Worm (Caenorhabditis elegans) whole organism, L4 larva: Measurements from ENCODE around the gene M110.7.

Source experiments
- F44E2.7 ChIP-seq: fragments of 200-800 bp; sonication (Bioruptor generic); IDR thresholded peaks from 2 replicates; pipeline ENCODE4 v2.1.2; 2022; ENCODE audit warnings: missing genetic modification characterization, missing compliant biosample characterization
- T20F7.1 ChIP-seq: fragments of 200-800 bp; sonication (Bioruptor generic); optimal IDR thresholded peaks from 2 replicates; lab custom pipeline; 2018; ENCODE audit warnings: mild to moderate bottlenecking, missing genetic modification characterization, missing compliant biosample characterization
- T26A8.4 ChIP-seq: fragments of 200-800 bp; sonication (Bioruptor generic); IDR thresholded peaks from 2 replicates; pipeline ENCODE4 v1.3.6; 2022; ENCODE audit warnings: missing genetic modification characterization, missing compliant biosample characterization
- aha-1 ChIP-seq: fragments of 150-350 bp; peaks from one replicate; lab custom pipeline; 2014; ENCODE audit warnings: missing biosample characterization, missing genetic modification characterization
- arid-1 ChIP-seq: fragments of 200-800 bp; sonication (Bioruptor generic); conservative IDR thresholded peaks from 2 replicates; pipeline ENCODE4 v1.3.6; 2022; ENCODE audit warnings: missing genetic modification reagents, missing genetic modification characterization, missing compliant biosample characterization
- ceh-44 ChIP-seq: fragments of 200-800 bp; sonication (Bioruptor generic); IDR thresholded peaks from 2 replicates; pipeline ENCODE4 v1.3.6; 2022; ENCODE audit warnings: missing genetic modification reagents, missing genetic modification characterization, missing compliant biosample characterization
- ceh-82 ChIP-seq: sonication (generic microtip); optimal IDR thresholded peaks from 2 replicates; lab custom pipeline; 2017; ENCODE audit warnings: missing biosample characterization, missing genetic modification characterization
- daf-16 ChIP-seq, 3 experiments: sonication (generic microtip); optimal IDR thresholded peaks; 2 replicates each; lab custom pipeline; 2016 to 2017; ENCODE audit warnings: missing genetic modification characterization in 3 of 3, missing genetic modification reagents in 3 of 3, mild to moderate bottlenecking in 2 of 3, missing compliant biosample characterization in 2 of 3, missing biosample characterization in 1 of 3, moderate library complexity in 1 of 3
- daf-19 ChIP-seq: fragments of 200-800 bp; sonication (Bioruptor generic); conservative IDR thresholded peaks from 2 replicates; pipeline ENCODE4 v1.3.6; 2022; ENCODE audit warnings: missing genetic modification characterization, missing compliant biosample characterization
- daf-8 ChIP-seq: fragments of 200-800 bp; sonication (Bioruptor generic); IDR thresholded peaks from 2 replicates; pipeline ENCODE4 v1.3.6; 2022; ENCODE audit warnings: missing genetic modification characterization, missing compliant biosample characterization
- dmd-6 ChIP-seq: fragments of 200-800 bp; sonication (Bioruptor generic); IDR thresholded peaks from 2 replicates; pipeline ENCODE4 v1.3.6; 2022; ENCODE audit warnings: missing genetic modification reagents, missing genetic modification characterization, missing compliant biosample characterization
- dmd-8 ChIP-seq: fragments of 200-800 bp; sonication (Bioruptor generic); IDR thresholded peaks from 2 replicates; pipeline ENCODE4 v1.3.6; 2022; ENCODE audit warnings: missing genetic modification characterization, missing compliant biosample characterization
- dmd-9 ChIP-seq: fragments of 200-800 bp; sonication (Bioruptor generic); IDR thresholded peaks from 2 replicates; pipeline ENCODE4 v1.3.6; 2022; ENCODE audit warnings: missing genetic modification reagents, missing genetic modification characterization, missing compliant biosample characterization
- dve-1 ChIP-seq: sonication (generic microtip); optimal IDR thresholded peaks from 2 replicates; lab custom pipeline; 2017; ENCODE audit warnings: antibody characterized with exemption, mild to moderate bottlenecking, missing genetic modification characterization, missing compliant biosample characterization; ENCODE audit not compliant: insufficient read depth
- egl-27 ChIP-seq: sonication (generic microtip); optimal IDR thresholded peaks from 3 replicates; lab custom pipeline; 2017; ENCODE audit warnings: missing biosample characterization, missing genetic modification reagents, missing genetic modification characterization
- fkh-10 ChIP-seq: fragments of 150-350 bp; optimal IDR thresholded peaks from 2 replicates; lab custom pipeline; 2014; ENCODE audit warnings: missing biosample characterization, missing genetic modification reagents, missing genetic modification characterization
- gei-8 ChIP-seq: fragments of 200-800 bp; sonication (Bioruptor generic); optimal IDR thresholded peaks from 2 replicates; lab custom pipeline; 2018; ENCODE audit warnings: mild to moderate bottlenecking, missing genetic modification characterization, missing compliant biosample characterization
- hlh-11 ChIP-seq: fragments of 200-800 bp; sonication (Bioruptor generic); optimal IDR thresholded peaks from 2 replicates; lab custom pipeline; 2018; ENCODE audit warnings: mild to moderate bottlenecking, missing genetic modification characterization, missing compliant biosample characterization
- lin-1 ChIP-seq: fragments of 200-800 bp; sonication (Bioruptor generic); IDR thresholded peaks from 2 replicates; pipeline ENCODE4 v1.3.6; 2022; ENCODE audit warnings: missing genetic modification reagents, missing genetic modification characterization, missing compliant biosample characterization
- lin-13 ChIP-seq: fragments of 150-350 bp; optimal IDR thresholded peaks from 2 replicates; lab custom pipeline; 2014; ENCODE audit warnings: missing biosample characterization, missing genetic modification reagents, missing genetic modification characterization
- lin-29 ChIP-seq: fragments of 200-800 bp; sonication (Bioruptor generic); IDR thresholded peaks from 2 replicates; pipeline ENCODE4 v1.3.6; 2022; ENCODE audit warnings: missing genetic modification reagents, missing genetic modification characterization, missing compliant biosample characterization
- lir-3 ChIP-seq: sonication (generic microtip); optimal IDR thresholded peaks from 2 replicates; lab custom pipeline; 2016; ENCODE audit warnings: mild to moderate bottlenecking, missing genetic modification characterization, missing compliant biosample characterization
- madf-9 ChIP-seq: fragments of 200-800 bp; sonication (Bioruptor generic); conservative IDR thresholded peaks from 2 replicates; pipeline ENCODE4 v1.3.6; 2022; ENCODE audit warnings: missing genetic modification reagents, missing genetic modification characterization, missing compliant biosample characterization
- mep-1 ChIP-seq: fragments of 150-350 bp; sonication (generic microtip); optimal IDR thresholded peaks from 3 replicates; lab custom pipeline; 2014; ENCODE audit warnings: missing biosample characterization, missing genetic modification characterization
- nhr-102 ChIP-seq: sonication (generic microtip); optimal IDR thresholded peaks from 2 replicates; lab custom pipeline; 2016; ENCODE audit warnings: mild to moderate bottlenecking, missing genetic modification characterization, moderate library complexity, missing compliant biosample characterization
- nhr-25 ChIP-seq: sonication (generic microtip); optimal IDR thresholded peaks from 2 replicates; lab custom pipeline; 2017; ENCODE audit warnings: missing genetic modification characterization, mild to moderate bottlenecking, missing compliant biosample characterization, antibody characterized with exemption, moderate library complexity, borderline replicate concordance; ENCODE audit not compliant: insufficient read depth
- nhr-28 ChIP-seq: fragments of 150-350 bp; optimal IDR thresholded peaks from 2 replicates; lab custom pipeline; 2014; ENCODE audit warnings: missing biosample characterization, missing genetic modification characterization
- nhr-41 ChIP-seq: fragments of 200-800 bp; sonication (Bioruptor generic); IDR thresholded peaks from 2 replicates; pipeline ENCODE4 v1.3.6; 2022; ENCODE audit warnings: missing genetic modification reagents, missing genetic modification characterization, missing compliant biosample characterization
- nhr-48 ChIP-seq: sonication (generic microtip); optimal IDR thresholded peaks from 2 replicates; lab custom pipeline; 2016; ENCODE audit warnings: mild to moderate bottlenecking, missing genetic modification characterization, missing compliant biosample characterization
- nhr-6 ChIP-seq: fragments of 150-350 bp; optimal IDR thresholded peaks from 2 replicates; lab custom pipeline; 2014; ENCODE audit warnings: missing biosample characterization, missing genetic modification characterization
- nhr-76 ChIP-seq: fragments of 150-350 bp; optimal IDR thresholded peaks from 2 replicates; lab custom pipeline; 2014; ENCODE audit warnings: missing biosample characterization, missing genetic modification characterization
- nhr-77 ChIP-seq: fragments of 150-350 bp; optimal IDR thresholded peaks from 2 replicates; lab custom pipeline; 2014; ENCODE audit warnings: missing biosample characterization, missing genetic modification characterization
- pha-4 ChIP-seq, 2 experiments: fragments of 150-350 bp in 1 of 2; fragments of 200-800 bp in 1 of 2; sonication (Bioruptor generic) in 1 of 2; IDR thresholded peaks in 1 of 2; optimal IDR thresholded peaks in 1 of 2; 2 replicates each; pipeline versions ENCODE4 v1.3.6 to Lab custom; 2014 to 2022; ENCODE audit warnings: missing genetic modification characterization in 2 of 2, missing genetic modification reagents in 2 of 2, missing biosample characterization in 1 of 2, missing compliant biosample characterization in 1 of 2
- php-3 ChIP-seq: fragments of 200-800 bp; sonication (Bioruptor generic); IDR thresholded peaks from 2 replicates; pipeline ENCODE4 v1.3.6; 2022; ENCODE audit warnings: missing genetic modification reagents, missing genetic modification characterization, missing compliant biosample characterization
- pqm-1 ChIP-seq: sonication (generic microtip); optimal IDR thresholded peaks from 2 replicates; lab custom pipeline; 2017; ENCODE audit warnings: missing biosample characterization, missing genetic modification characterization
- rbr-2 ChIP-seq: sonication (generic microtip); optimal IDR thresholded peaks from 2 replicates; lab custom pipeline; 2016; ENCODE audit warnings: missing genotype, missing genetic modification characterization, missing compliant biosample characterization
- skn-1 ChIP-seq: fragments of 150-350 bp; optimal IDR thresholded peaks from 2 replicates; lab custom pipeline; 2014; ENCODE audit warnings: missing biosample characterization, missing genetic modification characterization
- tra-1 ChIP-seq: fragments of 200-800 bp; sonication (Bioruptor generic); IDR thresholded peaks from 2 replicates; pipeline ENCODE4 v1.3.6; 2022; ENCODE audit warnings: missing genetic modification reagents, missing genetic modification characterization, missing compliant biosample characterization
- unc-130 ChIP-seq: sonication (generic microtip); optimal IDR thresholded peaks from 2 replicates; lab custom pipeline; 2016; ENCODE audit warnings: missing genetic modification reagents, missing genetic modification characterization, missing compliant biosample characterization
- unc-62 ChIP-seq, 3 experiments: fragments of 150-350 bp in 1 of 3; sonication (generic microtip); optimal IDR thresholded peaks in 2 of 3; peaks in 1 of 3; 1 replicate in 1 of 3; 2 replicates in 2 of 3; lab custom pipeline; 2014 to 2017; ENCODE audit warnings: missing biosample characterization in 3 of 3, missing genetic modification characterization in 3 of 3, missing genetic modification reagents in 3 of 3, missing genotype in 1 of 3

The M110.7 gene

DNA sequence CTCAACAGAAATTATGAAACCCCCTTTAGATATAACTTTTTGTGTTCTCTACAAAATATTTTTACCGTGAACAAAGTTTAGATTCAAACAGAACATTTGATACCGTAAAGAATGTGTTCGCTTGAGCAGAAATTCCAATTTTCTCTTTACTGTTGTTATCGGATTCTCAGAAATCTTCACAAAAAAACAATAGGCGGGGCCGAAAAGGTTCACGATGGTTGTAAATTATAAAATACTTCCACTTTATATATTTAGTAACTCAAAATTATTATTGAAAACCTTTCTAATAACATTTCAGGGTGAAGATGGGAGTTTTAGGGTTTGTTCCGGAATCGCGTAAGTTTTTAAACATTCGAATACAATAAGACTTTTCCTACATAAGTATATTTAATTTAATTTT is 5.6 kb downstream of the M110.7 start, which contains the start of gene nlp-5:
Gene nlp-5 (plus strand): TSS at position 301 of the 400 bp plus-strand sequence.
- TF ChIP-seq unc-62 (GFP tag; optimal IDR thresholded peaks at IDR 0.05 in 1 of 2; lab: Kevin White, UChicago) (peak in 1 of 2 experiments; percentile 61), unc-62 (tag; optimal IDR thresholded peaks at IDR 0.05; lab: Kevin White, UChicago) (no peak), skn-1 (tag; lab: Kevin White, UChicago) (no peak)

DNA sequence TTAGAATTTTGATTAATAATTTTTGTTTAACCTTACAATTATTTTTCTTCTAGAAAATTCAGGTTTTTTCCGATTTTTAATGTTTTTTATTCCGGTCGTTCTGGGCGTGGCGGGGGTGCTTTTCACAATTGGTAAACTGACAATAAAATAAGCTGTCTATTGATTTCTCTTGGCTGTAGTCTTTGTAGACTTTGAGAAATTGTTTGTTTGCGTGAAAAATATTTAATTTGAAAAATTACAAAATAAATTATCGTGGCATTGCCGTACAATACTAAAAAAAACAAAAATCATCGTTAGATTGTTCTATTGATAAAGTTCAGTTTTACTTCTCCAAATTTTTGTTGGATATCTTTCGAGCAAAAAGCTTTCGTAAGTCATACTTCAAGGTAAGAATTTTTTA is 13.9 kb downstream of the M110.7 start, which contains the start of gene F35C11.3:
Gene F35C11.3 (plus strand): TSS at position 301 of the 400 bp plus-strand sequence.
- no peak for TF ChIP-seq daf-8 (GFP tag; lab: Robert Waterston, UW)
- TF ChIP-seq nhr-41 (GFP tag; lab: Robert Waterston, UW), result no peak
- TF ChIP-seq rbr-2 (tag; lab: Kevin White, UChicago), result no peak
- no peak for TF ChIP-seq ceh-82 (tag; lab: Kevin White, UChicago)
- no peak for TF ChIP-seq lin-29 (GFP tag; lab: Robert Waterston, UW)
- TF ChIP-seq mep-1 (tag; lab: Kevin White, UChicago), result no peak
- TF ChIP-seq egl-27 (tag; lab: Kevin White, UChicago), result no peak
- no peak for TF ChIP-seq lin-13
- TF ChIP-seq nhr-102 (tag; lab: Kevin White, UChicago), result no peak
- no peak for TF ChIP-seq arid-1 (GFP tag; lab: Robert Waterston, UW)
- no peak for TF ChIP-seq nhr-76 (tag; lab: Kevin White, UChicago)
- no peak for TF ChIP-seq php-3
- no peak for TF ChIP-seq dmd-9 (GFP tag; lab: Robert Waterston, UW)
- TF ChIP-seq T26A8.4 (GFP tag; lab: Robert Waterston, UW), result no peak
- no peak for TF ChIP-seq lir-3 (tag; lab: Kevin White, UChicago)
- TF ChIP-seq nhr-25 (tag; lab: Kevin White, UChicago), result no peak
- TF ChIP-seq F44E2.7 (GFP tag; lab: Robert Waterston, UW), result no peak

DNA sequence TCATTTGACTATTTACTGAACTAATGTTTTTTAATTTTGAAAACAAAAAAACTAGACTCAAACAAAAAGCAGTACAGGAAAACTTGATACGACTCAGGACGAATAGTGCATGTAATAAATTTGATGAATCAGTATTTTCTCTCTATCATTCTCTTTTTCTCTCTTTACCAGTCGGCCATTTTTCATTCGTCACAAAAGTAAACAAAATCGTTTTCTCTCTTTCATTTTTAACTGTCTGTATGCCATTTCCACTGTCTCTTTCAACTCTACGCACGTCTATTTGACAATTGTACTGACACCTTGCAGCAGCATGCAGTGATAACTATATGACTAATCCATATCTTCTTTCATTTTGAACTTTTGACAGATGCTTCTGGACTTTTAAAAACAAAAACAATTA is 16.2 kb downstream of the M110.7 start, which contains the start of the genes F35C11.2 and F35C11.4:
Gene F35C11.2 (minus strand): TSS at position 90 of the 400 bp plus-strand sequence.
Gene F35C11.4 (plus strand): TSS at position 260 of the 400 bp plus-strand sequence.
- TF ChIP-seq dmd-6 (GFP tag; lab: Robert Waterston, UW), result peak; percentile 89
- TF ChIP-seq daf-19 (GFP tag; lab: Robert Waterston, UW), result no peak
- peak; percentile 64 for TF ChIP-seq pqm-1 (tag; lab: Kevin White, UChicago)
- no peak for TF ChIP-seq unc-130 (GFP tag; lab: Kevin White, UChicago)
- no peak for TF ChIP-seq nhr-6
- peak; percentile 79 for TF ChIP-seq dve-1 (tag; lab: Kevin White, UChicago)
- no peak for TF ChIP-seq lin-1
- TF ChIP-seq tra-1, result 0 out of 2 replicates have a peak, but pooled peaks have one; percentile 38
- TF ChIP-seq dmd-8 (GFP tag; lab: Robert Waterston, UW), result no peak
- no peak for TF ChIP-seq pha-4 (GFP tag; IDR thresholded peaks at IDR 0.05; lab: Robert Waterston, UW)
- peak; percentile 25 for TF ChIP-seq pha-4 (tag; optimal IDR thresholded peaks at IDR 0.05; lab: Kevin White, UChicago)
- no peak for TF ChIP-seq ceh-44 (GFP tag; lab: Robert Waterston, UW)
- TF ChIP-seq fkh-10 (GFP tag; lab: Kevin White, UChicago), result no peak
- TF ChIP-seq php-3, result peak; percentile 43; the same call in 1 of the 2 replicates
- TF ChIP-seq daf-16 (GFP tag; optimal IDR thresholded peaks at IDR 0.05; lab: Kevin White, UChicago), result peak in 1 of 2 experiments; percentile 63
- peak; percentile 85 for TF ChIP-seq daf-16 (tag; optimal IDR thresholded peaks at IDR 0.05; lab: Kevin White, UChicago)
- TF ChIP-seq aha-1 (tag; lab: Kevin White, UChicago), result peak; percentile 25
- TF ChIP-seq madf-9 (GFP tag; lab: Robert Waterston, UW), result no peak
- TF ChIP-seq nhr-77 (tag; lab: Kevin White, UChicago), result no peak
- peak; percentile 16 for TF ChIP-seq T20F7.1 (GFP tag; lab: Kevin White, UChicago)
- no peak for TF ChIP-seq gei-8 (GFP tag; lab: Kevin White, UChicago)
- TF ChIP-seq nhr-48 (tag; lab: Kevin White, UChicago), result peak; percentile 31
- TF ChIP-seq nhr-28 (tag; lab: Kevin White, UChicago), result peak; percentile 70
- TF ChIP-seq hlh-11, result peak; percentile 80
